Worm (Caenorhabditis elegans): ENCODE results near the gene E04D5.4.

- TF ChIP-seq unc-62 (GFP tag; optimal IDR thresholded peaks at IDR 0.05), result no peak
- TF ChIP-seq nhr-76 (tag; optimal IDR thresholded peaks at IDR 0.05), result no peak
- no peak for TF ChIP-seq sea-2 (GFP tag; optimal IDR thresholded peaks at IDR 0.05)
- no peak for TF ChIP-seq unc-39 (tag; optimal IDR thresholded peaks at IDR 0.05)
- no peak for TF ChIP-seq ama-1 (optimal IDR thresholded peaks at IDR 0.05)
- no peak for TF ChIP-seq elt-2 (tag; optimal IDR thresholded peaks at IDR 0.05)
- no peak for TF ChIP-seq snpc-4 (tag; optimal IDR thresholded peaks at IDR 0.05)
- no peak for TF ChIP-seq aly-2 (tag; optimal IDR thresholded peaks at IDR 0.05)
- TF ChIP-seq nhr-237 (tag; optimal IDR thresholded peaks at IDR 0.05), result no peak
- no peak for TF ChIP-seq ztf-11 (tag; optimal IDR thresholded peaks at IDR 0.05)
- no peak for TF ChIP-seq nhr-11 (tag; optimal IDR thresholded peaks at IDR 0.05)
- no peak for TF ChIP-seq daf-12 (tag; optimal IDR thresholded peaks at IDR 0.05)
Observed at ce11 chrII:10416332-10416863, 23.7 kb upstream of the E04D5.4 start, which contains the start of gene eif-2A.
